Fruit fly (Drosophila melanogaster): ENCODE results near the gene shams.

DNA sequence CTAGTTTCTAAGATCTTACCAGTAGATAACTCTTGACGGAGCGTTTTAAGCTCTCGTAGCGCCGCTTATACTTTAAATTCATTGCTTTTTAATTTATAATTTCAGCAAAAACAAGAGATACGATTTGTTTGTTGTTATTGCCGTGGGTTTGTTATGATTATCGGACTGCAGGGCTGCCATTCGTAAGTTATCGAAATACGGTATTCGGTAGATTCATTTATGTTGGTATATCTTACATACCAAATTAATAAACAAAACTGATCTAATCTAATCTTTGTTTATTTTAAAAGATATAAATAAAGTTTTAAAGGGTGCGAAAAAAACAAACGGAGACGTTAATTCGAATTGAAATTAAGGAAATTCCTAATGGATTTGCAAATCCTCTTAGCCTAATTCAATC is 18.4 kb downstream of the shams start, which contains the start of the genes CG31111 and stac:
- TF ChIP-seq Hr96 (GFP tag; optimal IDR thresholded peaks at IDR 0.05) = no peak
- peak; percentile 35 for TF ChIP-seq CG11617 (GFP tag; optimal IDR thresholded peaks at IDR 0.05)
- TF ChIP-seq Crg-1 (GFP tag; optimal IDR thresholded peaks at IDR 0.05) = no peak
- no peak for TF ChIP-seq cic (GFP tag; optimal IDR thresholded peaks at IDR 0.05)
- no peak for TF ChIP-seq ovo (GFP tag; optimal IDR thresholded peaks at IDR 0.05)
- no peak for TF ChIP-seq toe (GFP tag; optimal IDR thresholded peaks at IDR 0.05)
- no peak for TF ChIP-seq bab1 (GFP tag; optimal IDR thresholded peaks at IDR 0.05)
- peak; percentile 89 for TF ChIP-seq kay (GFP tag; ENCODE audit: borderline replicate concordance)
- TF ChIP-seq cnc (optimal IDR thresholded peaks at IDR 0.05) = no peak
- no peak for TF ChIP-seq tj (GFP tag; optimal IDR thresholded peaks at IDR 0.05)
- TF ChIP-seq CG33017 (tag; optimal IDR thresholded peaks at IDR 0.05) = peak; percentile 32
- peak; percentile 12 for TF ChIP-seq CG7101 (tag; optimal IDR thresholded peaks at IDR 0.05)
- TF ChIP-seq pad (GFP tag; optimal IDR thresholded peaks at IDR 0.05) = no peak
- TF ChIP-seq CG14711 (tag; optimal IDR thresholded peaks at IDR 0.05) = peak; percentile 9

All from whole organism, adult.